Fruit fly (Drosophila melanogaster) whole organism, embryonic: ENCODE data around the gene JMJD4.

ENCODE experiments used
- Awh ChIP-seq: fragments of 200-800 bp; sonication (Bioruptor generic); IDR thresholded peaks from 2 replicates; pipeline ENCODE4, ENCODE4 v1.3.6; 2022; ENCODE audit warnings: missing biosample characterization, missing genetic modification characterization
- B-H1 ChIP-seq: fragments of 200-800 bp; sonication (Bioruptor generic); IDR thresholded peaks from 3 replicates; pipeline ENCODE4 v1.3.6; 2022; ENCODE audit warnings: missing biosample characterization, missing genetic modification characterization
- Bteb2 ChIP-seq: fragments of 200-800 bp; sonication (Bioruptor generic); optimal IDR thresholded peaks from 2 replicates; lab custom pipeline; 2016; ENCODE audit warnings: missing biosample characterization, missing genetic modification characterization
- CG11504 ChIP-seq: fragments of 200-800 bp; sonication (Bioruptor generic); optimal IDR thresholded peaks from 3 replicates; lab custom pipeline; 2019; ENCODE audit warnings: missing biosample characterization, mild to moderate bottlenecking, missing genetic modification characterization, moderate library complexity
- CG11723 ChIP-seq: fragments of 200-800 bp; sonication (Bioruptor generic); optimal IDR thresholded peaks from 2 replicates; lab custom pipeline; 2017; ENCODE audit warnings: missing biosample characterization, mild to moderate bottlenecking, missing genetic modification characterization
- CG12299 ChIP-seq: fragments of 200-800 bp; sonication (Bioruptor generic); optimal IDR thresholded peaks from 2 replicates; lab custom pipeline; 2018; ENCODE audit warnings: missing biosample characterization, mild to moderate bottlenecking, missing genetic modification characterization
- CG14441 ChIP-seq: fragments of 200-800 bp; sonication (Bioruptor generic); IDR thresholded peaks from 2 replicates; pipeline ENCODE4 v1.3.6; 2022; ENCODE audit warnings: missing biosample characterization, missing genetic modification characterization
- CG17186 ChIP-seq: fragments of 200-800 bp; sonication (Bioruptor generic); optimal IDR thresholded peaks from 3 replicates; lab custom pipeline; 2017; ENCODE audit warnings: missing biosample characterization, missing genetic modification reagents, missing genetic modification characterization
- CG17328 ChIP-seq: fragments of 200-800 bp; sonication (Bioruptor generic); IDR thresholded peaks from 2 replicates; pipeline ENCODE4 v1.3.6; 2022; ENCODE audit warnings: missing biosample characterization, missing genetic modification characterization
- CG2678 ChIP-seq: fragments of 200-800 bp; sonication (Bioruptor generic); optimal IDR thresholded peaks from 3 replicates; lab custom pipeline; 2019; ENCODE audit warnings: missing biosample characterization, mild to moderate bottlenecking, missing genetic modification characterization, moderate library complexity
- CG3281 ChIP-seq: fragments of 200-800 bp; sonication (Bioruptor generic); optimal IDR thresholded peaks from 3 replicates; lab custom pipeline; 2017; ENCODE audit warnings: missing biosample characterization, mild to moderate bottlenecking, missing genetic modification characterization
- CG3995 ChIP-seq: fragments of 200-800 bp; sonication (Bioruptor generic); optimal IDR thresholded peaks from 3 replicates; lab custom pipeline; 2016; ENCODE audit warnings: missing biosample characterization, missing genetic modification characterization
- CG4282 ChIP-seq: fragments of 200-800 bp; sonication (Bioruptor generic); optimal IDR thresholded peaks from 2 replicates; lab custom pipeline; 2016; ENCODE audit warnings: missing biosample characterization, missing genetic modification characterization
- CG4707 ChIP-seq: fragments of 200-800 bp; sonication (Bioruptor generic); optimal IDR thresholded peaks from 2 replicates; lab custom pipeline; 2018; ENCODE audit warnings: missing biosample characterization, mild to moderate bottlenecking, missing genetic modification characterization, moderate library complexity
- CG6654 ChIP-seq: fragments of 200-800 bp; sonication (Bioruptor generic); optimal IDR thresholded peaks from 2 replicates; lab custom pipeline; 2017; ENCODE audit warnings: missing biosample characterization, mild to moderate bottlenecking, missing genetic modification characterization
- CG7372 ChIP-seq: fragments of 200-800 bp; sonication (Bioruptor generic); IDR thresholded peaks from 2 replicates; pipeline ENCODE4 v1.3.6; 2022; ENCODE audit warnings: missing biosample characterization, missing genetic modification characterization
- CG7556 ChIP-seq: fragments of 200-800 bp; sonication (Bioruptor generic); optimal IDR thresholded peaks from 2 replicates; lab custom pipeline; 2017; ENCODE audit warnings: missing biosample characterization, mild to moderate bottlenecking, missing genetic modification characterization
- CG8281 ChIP-seq: fragments of 200-800 bp; sonication (Bioruptor generic); optimal IDR thresholded peaks from 2 replicates; lab custom pipeline; 2018; ENCODE audit warnings: missing biosample characterization, mild to moderate bottlenecking, missing genetic modification characterization, moderate library complexity
- CG9215 ChIP-seq: fragments of 200-800 bp; sonication (Bioruptor generic); IDR thresholded peaks from 2 replicates; pipeline ENCODE4 v1.3.6; 2022; ENCODE audit warnings: missing biosample characterization, missing genetic modification characterization
- ERR ChIP-seq: fragments of 200-800 bp; sonication (Bioruptor generic); optimal IDR thresholded peaks from 2 replicates; lab custom pipeline; 2016; ENCODE audit warnings: missing biosample characterization, missing genetic modification characterization
- Ets65A ChIP-seq: fragments of 200-800 bp; sonication (Bioruptor generic); peaks from one replicate; lab custom pipeline; 2016; ENCODE audit warnings: missing biosample characterization, missing genetic modification characterization
- HLHmδ ChIP-seq: fragments of 200-800 bp; sonication (Bioruptor generic); optimal IDR thresholded peaks from 2 replicates; lab custom pipeline; 2018; ENCODE audit warnings: missing biosample characterization, mild to moderate bottlenecking, missing genetic modification characterization, moderate library complexity
- HmgD ChIP-seq: fragments of 200-800 bp; sonication (Bioruptor generic); optimal IDR thresholded peaks from 3 replicates; lab custom pipeline; 2016; ENCODE audit warnings: missing biosample characterization, missing genetic modification characterization
- Hr3 ChIP-seq: fragments of 200-800 bp; sonication (Bioruptor generic); optimal IDR thresholded peaks from 3 replicates; lab custom pipeline; 2016; ENCODE audit warnings: missing biosample characterization, missing genetic modification characterization
- Hr78 ChIP-seq, 2 experiments: fragments of 200-800 bp in 1 of 2; fragments of >200 bp in 1 of 2; sonication (Bioruptor generic) in 1 of 2; optimal IDR thresholded peaks; 2 replicates each; lab custom pipeline; 2017 to 2019; ENCODE audit warnings: missing biosample characterization in 2 of 2, missing genetic modification characterization in 2 of 2, mild to moderate bottlenecking in 1 of 2, moderate library complexity in 1 of 2
- Hsf ChIP-seq: fragments of 200-800 bp; sonication (Bioruptor generic); optimal IDR thresholded peaks from 3 replicates; lab custom pipeline; 2016; ENCODE audit warnings: missing biosample characterization, missing genetic modification characterization
- Med ChIP-seq: fragments of 200-800 bp; sonication (Bioruptor generic); peaks from one replicate; lab custom pipeline; 2016; ENCODE audit warnings: missing biosample characterization, missing genetic modification characterization, mild to moderate bottlenecking, inconsistent platforms, moderate library complexity
- Neu2 ChIP-seq: fragments of 200-800 bp; sonication (Bioruptor generic); optimal IDR thresholded peaks from 3 replicates; lab custom pipeline; 2016; ENCODE audit warnings: missing biosample characterization, missing genetic modification characterization, borderline replicate concordance
- Ravus ChIP-seq: fragments of 200-800 bp; sonication (Bioruptor generic); IDR thresholded peaks from 2 replicates; pipeline ENCODE4 v1.3.6; 2022; ENCODE audit warnings: missing biosample characterization, missing genetic modification characterization
- aop ChIP-seq: fragments of 200-800 bp; sonication (Bioruptor generic); IDR thresholded peaks from 2 replicates; pipeline ENCODE4 v1.3.6; 2022; ENCODE audit warnings: missing biosample characterization, missing genetic modification characterization
- bsh ChIP-seq, 2 experiments: fragments of 200-800 bp; sonication (Bioruptor generic); optimal IDR thresholded peaks; 2 replicates each; lab custom pipeline; 2017 to 2018; ENCODE audit warnings: mild to moderate bottlenecking in 2 of 2, missing biosample characterization in 2 of 2, missing genetic modification characterization in 2 of 2, moderate library complexity in 1 of 2
- chif ChIP-seq, 2 experiments: fragments of 200-800 bp; sonication (Bioruptor generic); optimal IDR thresholded peaks; 3 replicates each; lab custom pipeline; 2016; ENCODE audit warnings: missing biosample characterization in 2 of 2, missing genetic modification characterization in 2 of 2
- dati ChIP-seq: fragments of 200-800 bp; sonication (Bioruptor generic); IDR thresholded peaks from 2 replicates; pipeline ENCODE4 v1.3.6; 2022; ENCODE audit warnings: missing biosample characterization, missing genetic modification characterization
- gcm2 ChIP-seq: fragments of 200-800 bp; sonication (Bioruptor generic); optimal IDR thresholded peaks from 2 replicates; lab custom pipeline; 2016; ENCODE audit warnings: missing biosample characterization, missing genetic modification characterization
- gem ChIP-seq: fragments of 200-800 bp; sonication (Bioruptor generic); optimal IDR thresholded peaks from 2 replicates; lab custom pipeline; 2019; ENCODE audit warnings: missing biosample characterization, mild to moderate bottlenecking, missing genetic modification characterization, moderate library complexity
- gfzf ChIP-seq: fragments of 200-800 bp; sonication (Bioruptor generic); optimal IDR thresholded peaks from 2 replicates; lab custom pipeline; 2016; ENCODE audit warnings: missing biosample characterization, mild to moderate bottlenecking, missing genetic modification characterization, moderate library complexity
- jumu ChIP-seq: fragments of 200-800 bp; sonication (Bioruptor generic); optimal IDR thresholded peaks from 3 replicates; lab custom pipeline; 2016; ENCODE audit warnings: missing biosample characterization, missing genetic modification characterization
- lab ChIP-seq: fragments of 200-800 bp; sonication (Bioruptor generic); optimal IDR thresholded peaks from 3 replicates; lab custom pipeline; 2017; ENCODE audit warnings: missing biosample characterization, missing genetic modification characterization, mild to moderate bottlenecking, moderate library complexity, missing genetic modification reagents
- lbe ChIP-seq: fragments of 200-800 bp; sonication (Bioruptor generic); optimal IDR thresholded peaks from 2 replicates; lab custom pipeline; 2016; ENCODE audit warnings: missing biosample characterization, mild to moderate bottlenecking, missing genetic modification characterization
- nom ChIP-seq: fragments of 200-800 bp; sonication (Bioruptor generic); optimal IDR thresholded peaks from 2 replicates; lab custom pipeline; 2017; ENCODE audit warnings: missing biosample characterization, missing genetic modification characterization, mild to moderate bottlenecking, moderate library complexity, missing genetic modification reagents
- odd ChIP-seq: fragments of 200-800 bp; sonication (Bioruptor generic); optimal IDR thresholded peaks from 2 replicates; lab custom pipeline; 2017; ENCODE audit warnings: missing biosample characterization, mild to moderate bottlenecking, missing genetic modification characterization
- pros ChIP-seq: fragments of 200-800 bp; sonication (Bioruptor generic); optimal IDR thresholded peaks from 3 replicates; lab custom pipeline; 2019; ENCODE audit warnings: missing biosample characterization, mild to moderate bottlenecking, missing genetic modification characterization, moderate library complexity
- sens ChIP-seq: fragments of 200-800 bp; sonication (Bioruptor generic); peaks from one replicate; lab custom pipeline; 2016; ENCODE audit warnings: missing biosample characterization, missing genetic modification characterization
- slou ChIP-seq: fragments of 200-800 bp; sonication (Bioruptor generic); optimal IDR thresholded peaks from 3 replicates; lab custom pipeline; 2016; ENCODE audit warnings: missing biosample characterization, missing genetic modification characterization
- ssp ChIP-seq: fragments of 200-800 bp; sonication (Bioruptor generic); IDR thresholded peaks from 2 replicates; pipeline ENCODE4 v1.3.6; 2022; ENCODE audit warnings: missing biosample characterization, missing genetic modification characterization
- tio ChIP-seq: fragments of 200-800 bp; sonication (Bioruptor generic); optimal IDR thresholded peaks from 2 replicates; lab custom pipeline; 2017; ENCODE audit warnings: missing biosample characterization, missing genetic modification characterization, inconsistent platforms
- trh ChIP-seq: fragments of 200-800 bp; sonication (Bioruptor generic); optimal IDR thresholded peaks from 2 replicates; lab custom pipeline; 2016; ENCODE audit warnings: missing biosample characterization, missing genetic modification characterization
- vfl ChIP-seq: fragments of 200-800 bp; sonication (Bioruptor generic); optimal IDR thresholded peaks from 2 replicates; lab custom pipeline; 2016; ENCODE audit warnings: missing biosample characterization, missing genetic modification characterization
- vvl ChIP-seq: fragments of 200-800 bp; sonication (Bioruptor generic); IDR thresholded peaks from 2 replicates; pipeline ENCODE4 v1.3.6; 2022; ENCODE audit warnings: missing biosample characterization, missing genetic modification characterization

Gene JMJD4

dm6 chr2L:18147511-18148072 lies 11.5 kb downstream of the JMJD4 start (continued):
- no peak for TF ChIP-seq trh (GFP tag; lab: Kevin White, UChicago)
- no peak for TF ChIP-seq ERR (GFP tag; lab: Kevin White, UChicago)
- TF ChIP-seq Ravus (GFP tag; lab: Robert Waterston, UW) = no peak
- no peak for TF ChIP-seq Bteb2 (GFP tag; lab: Kevin White, UChicago)
- no peak for TF ChIP-seq gfzf (GFP tag; lab: Kevin White, UChicago)
- no peak for TF ChIP-seq odd
- no peak for TF ChIP-seq Hsf (GFP tag; lab: Kevin White, UChicago)
- peak in 1 of 2 experiments; percentile 0 for TF ChIP-seq Hr78 (GFP tag; optimal IDR thresholded peaks at IDR 0.05; lab: Kevin White, UChicago)
- no peak for TF ChIP-seq nom
- no peak for TF ChIP-seq slou (GFP tag; lab: Kevin White, UChicago)
- no peak for TF ChIP-seq CG4707
- TF ChIP-seq, all 482 proteins: peak for 39

dm6 chr2L:18146618-18147099 lies 12.4 kb downstream of the JMJD4 start:
- TF ChIP-seq CG2678 (tag; lab: Kevin White, UChicago) (peak; percentile 1), CG9215 (GFP tag; lab: Robert Waterston, UW) (no peak), vvl (GFP tag; lab: Robert Waterston, UW) (peak; percentile 15; the same call in 1 of the 2 replicates), lbe (GFP tag; lab: Kevin White, UChicago) (peak; percentile 35), Awh (GFP tag; lab: Robert Waterston, UW) (no peak), B-H1 (GFP tag; lab: Robert Waterston, UW) (no peak), CG4282 (GFP tag; lab: Kevin White, UChicago) (no peak), Neu2 (no peak), CG7556 (no peak), CG17328 (GFP tag; lab: Robert Waterston, UW) (no peak), CG3281 (GFP tag; lab: Kevin White, UChicago) (no peak), dati (no peak), jumu (GFP tag; lab: Kevin White, UChicago) (no peak), ssp (GFP tag; lab: Robert Waterston, UW) (no peak), gem (tag; lab: Kevin White, UChicago) (no peak), CG7372 (GFP tag; lab: Robert Waterston, UW) (peak; percentile 59; the same call in 1 of the 2 replicates), tio (GFP tag; lab: Kevin White, UChicago) (no peak), lab (GFP tag; lab: Kevin White, UChicago) (no peak), CG11723 (no peak), nom (peak; percentile 35), Hr3 (GFP tag; lab: Kevin White, UChicago) (no peak), HmgD (no peak), chif (GFP tag; optimal IDR thresholded peaks at IDR 0.05; lab: Kevin White, UChicago) (no peak), sens (GFP tag; lab: Kevin White, UChicago) (peak; percentile 57), gcm2 (GFP tag; lab: Kevin White, UChicago) (no peak), HLHmδ (no peak), CG17186 (GFP tag; lab: Kevin White, UChicago) (no peak), pros (GFP tag; lab: Kevin White, UChicago) (no peak), CG11504 (tag; lab: Kevin White, UChicago) (no peak), CG6654 (GFP tag; lab: Kevin White, UChicago) (no peak), vfl (peak; percentile 15), CG8281 (tag; lab: Kevin White, UChicago) (no peak), CG3995 (GFP tag; lab: Kevin White, UChicago) (no peak), CG12299 (tag; lab: Kevin White, UChicago) (no peak), aop (GFP tag; lab: Robert Waterston, UW) (no peak), Med (GFP tag; lab: Kevin White, UChicago) (peak; percentile 59), CG14441 (GFP tag; lab: Robert Waterston, UW) (0 out of 2 replicates have a peak, but pooled peaks have one; percentile 12), bsh (GFP tag; optimal IDR thresholded peaks at IDR 0.05; lab: Kevin White, UChicago) (peak in 1 of 2 experiments; percentile 60), Ravus (GFP tag; lab: Robert Waterston, UW) (no peak), Ets65A (GFP tag; lab: Kevin White, UChicago) (peak; percentile 27)
